Fruit fly (Drosophila melanogaster) whole organism, wandering third instar larva: Measurements from ENCODE around the gene CG42822.

Experiments used
- Abd-B ChIP-seq: fragments of >200 bp; optimal IDR thresholded peaks from 2 replicates; lab custom pipeline; 2017; ENCODE audit warnings: missing biosample characterization, missing genetic modification characterization
- CG32264 ChIP-seq: fragments of 200-800 bp; sonication (Bioruptor generic); optimal IDR thresholded peaks from 2 replicates; lab custom pipeline; 2016; ENCODE audit warnings: missing biosample characterization, missing genetic modification characterization
- CrebA ChIP-seq: fragments of 200-800 bp; sonication (Bioruptor generic); optimal IDR thresholded peaks from 2 replicates; lab custom pipeline; 2016; ENCODE audit warnings: missing biosample characterization, mild to moderate bottlenecking, missing genetic modification characterization, borderline replicate concordance
- Dif ChIP-seq: fragments of 200-275, 200-300 bp; sonication (Bioruptor generic); optimal IDR thresholded peaks from 2 replicates; lab custom pipeline; 2018; ENCODE audit warnings: missing biosample characterization, missing genetic modification characterization; ENCODE audit not compliant: partially characterized antibody
- GATAd ChIP-seq: sonication (Bioruptor generic); optimal IDR thresholded peaks from 2 replicates; lab custom pipeline; 2016; ENCODE audit warnings: missing biosample characterization, missing genetic modification characterization
- HLH106 ChIP-seq: fragments of 200-800 bp; optimal IDR thresholded peaks from 3 replicates; lab custom pipeline; 2019; ENCODE audit warnings: missing biosample characterization, mild to moderate bottlenecking, missing genetic modification characterization, moderate library complexity
- Hnf4 ChIP-seq: fragments of 200-800 bp; sonication (Bioruptor generic); optimal IDR thresholded peaks from 2 replicates; lab custom pipeline; 2016; ENCODE audit warnings: missing biosample characterization, mild to moderate bottlenecking, missing genetic modification characterization
- Hr78 ChIP-seq: fragments of >200 bp; optimal IDR thresholded peaks from 2 replicates; lab custom pipeline; 2017; ENCODE audit warnings: missing biosample characterization, missing genetic modification characterization
- Jra ChIP-seq: sonication (Bioruptor generic); optimal IDR thresholded peaks from 2 replicates; lab custom pipeline; 2016; ENCODE audit warnings: missing biosample characterization, missing genetic modification characterization
- N ChIP-seq: fragments of >200 bp; optimal IDR thresholded peaks from 2 replicates; lab custom pipeline; 2018; ENCODE audit warnings: missing biosample characterization, missing external identifiers, missing genetic modification characterization
- OdsH ChIP-seq: fragments of 200-800 bp; sonication (Bioruptor generic); optimal IDR thresholded peaks from 2 replicates; lab custom pipeline; 2016; ENCODE audit warnings: missing biosample characterization, mild to moderate bottlenecking, missing genetic modification characterization
- Rel ChIP-seq, 2 experiments: fragments of 200-800 bp; sonication (Bioruptor generic) in 1 of 2; optimal IDR thresholded peaks; 2 replicates in 1 of 2; 3 replicates in 1 of 2; lab custom pipeline; 2016 to 2019; ENCODE audit warnings: mild to moderate bottlenecking in 2 of 2, missing biosample characterization in 2 of 2, missing genetic modification characterization in 2 of 2, moderate library complexity in 1 of 2
- Sp1 ChIP-seq: fragments of 200-800 bp; sonication (Bioruptor generic); optimal IDR thresholded peaks from 3 replicates; lab custom pipeline; 2019; ENCODE audit warnings: missing biosample characterization, mild to moderate bottlenecking, missing genetic modification characterization, moderate library complexity
- Vsx2 ChIP-seq: fragments of 200-300, 225-300 bp; sonication (Bioruptor generic); optimal IDR thresholded peaks from 2 replicates; lab custom pipeline; 2018; ENCODE audit warnings: missing biosample characterization, missing genetic modification characterization; ENCODE audit not compliant: partially characterized antibody
- br ChIP-seq: fragments of 200-800 bp; sonication (Bioruptor generic); optimal IDR thresholded peaks from 2 replicates; lab custom pipeline; 2016; ENCODE audit warnings: missing biosample characterization, missing genetic modification characterization
- brk ChIP-seq: fragments of 200-800 bp; sonication (Bioruptor generic); optimal IDR thresholded peaks from 2 replicates; lab custom pipeline; 2016; ENCODE audit warnings: missing biosample characterization, mild to moderate bottlenecking, missing genetic modification characterization
- dl ChIP-seq, 2 experiments: fragments of 175-275, 200-275 bp in 1 of 2; fragments of 200-275 bp in 1 of 2; sonication (Bioruptor generic); optimal IDR thresholded peaks; lab custom pipeline; 2018; ENCODE audit warnings: mild to moderate bottlenecking in 2 of 2, missing biosample characterization in 2 of 2, missing genetic modification characterization in 2 of 2, moderate library complexity in 2 of 2; ENCODE audit not compliant: partially characterized antibody in 2 of 2, insufficient read depth in 1 of 2
- dmrt93B ChIP-seq: fragments of 200-800 bp; sonication (Bioruptor generic); optimal IDR thresholded peaks from 2 replicates; lab custom pipeline; 2018; ENCODE audit warnings: missing biosample characterization, mild to moderate bottlenecking, missing genetic modification characterization
- foxo ChIP-seq, 2 experiments: fragments of 200-800 bp; sonication (Bioruptor generic); optimal IDR thresholded peaks; 2 replicates in 1 of 2; 3 replicates in 1 of 2; lab custom pipeline; 2016 to 2017; ENCODE audit warnings: missing biosample characterization in 2 of 2, missing genetic modification characterization in 2 of 2
- fru ChIP-seq: fragments of 200-800 bp; sonication (Bioruptor generic); optimal IDR thresholded peaks from 3 replicates; lab custom pipeline; 2016; ENCODE audit warnings: missing biosample characterization, mild to moderate bottlenecking, missing genetic modification characterization
- jim ChIP-seq: fragments of 175-275, 200-325 bp; sonication (Bioruptor generic); optimal IDR thresholded peaks from 2 replicates; lab custom pipeline; 2016; ENCODE audit warnings: missing biosample characterization, mild to moderate bottlenecking, missing genetic modification characterization
- lola ChIP-seq: fragments of >200 bp; optimal IDR thresholded peaks from 2 replicates; lab custom pipeline; 2017; ENCODE audit warnings: missing biosample characterization, missing genetic modification characterization
- pan ChIP-seq: fragments of >200 bp; optimal IDR thresholded peaks from 2 replicates; lab custom pipeline; 2017
- rgr ChIP-seq: fragments of 200-800 bp; sonication (Bioruptor generic); optimal IDR thresholded peaks from 3 replicates; lab custom pipeline; 2016; ENCODE audit warnings: missing biosample characterization, mild to moderate bottlenecking, missing genetic modification characterization
- sage ChIP-seq: fragments of 200-800 bp; sonication (Bioruptor generic); optimal IDR thresholded peaks from 2 replicates; lab custom pipeline; 2016; ENCODE audit warnings: missing biosample characterization, mild to moderate bottlenecking, missing genetic modification characterization
- sv ChIP-seq: fragments of 200-800 bp; sonication (Bioruptor generic); optimal IDR thresholded peaks from 3 replicates; lab custom pipeline; 2016; ENCODE audit warnings: missing biosample characterization, missing genetic modification characterization
- usp ChIP-seq: fragments of >200 bp; optimal IDR thresholded peaks from 2 replicates; lab custom pipeline; 2017; ENCODE audit warnings: missing biosample characterization, missing genetic modification characterization

CG42822 gene

DNA sequence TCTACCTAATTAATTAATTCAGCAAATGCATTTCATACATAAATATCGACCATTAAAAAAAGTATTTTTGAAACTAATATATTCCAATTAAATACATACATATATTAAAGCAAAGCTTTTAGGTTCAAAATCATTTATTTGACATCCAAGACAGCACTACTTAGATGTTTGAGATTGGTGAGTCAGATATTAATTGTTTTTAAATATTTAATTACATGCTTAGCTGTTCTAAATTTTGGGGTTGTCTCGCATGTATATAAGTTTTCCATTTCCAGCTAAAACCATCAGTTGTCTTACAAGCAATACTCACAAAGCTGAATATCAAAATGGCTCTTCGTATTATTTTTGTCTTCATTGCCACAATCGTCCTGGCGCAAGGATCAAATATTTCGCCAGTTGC is 4.8 kb downstream of the CG42822 start, which contains the start of gene CG42834:
CG42834 (plus strand) TSS at position 301 of the 400 bp plus-strand sequence.
- no peak for TF ChIP-seq CrebA (GFP tag; lab: Kevin White, UChicago)
- no peak for TF ChIP-seq dl (GFP tag; optimal IDR thresholded peaks at IDR 0.05; lab: Kevin White, UChicago; ENCODE audit: insufficient read depth in 1 of 2, partially characterized antibody in 2 of 2)
- no peak for TF ChIP-seq brk
- no peak for TF ChIP-seq N (GFP tag; lab: Kevin White, UChicago)
- no peak for TF ChIP-seq fru (GFP tag; lab: Kevin White, UChicago)
- no peak for TF ChIP-seq Vsx2 (GFP tag; lab: Kevin White, UChicago)
- TF ChIP-seq rgr (GFP tag; lab: Kevin White, UChicago): no peak
- no peak for TF ChIP-seq sage (GFP tag; lab: Kevin White, UChicago)
- TF ChIP-seq Sp1 (GFP tag; lab: Kevin White, UChicago): no peak
- TF ChIP-seq Dif (GFP tag; lab: Kevin White, UChicago): no peak
- TF ChIP-seq dmrt93B: no peak
- no peak for TF ChIP-seq Jra
- TF ChIP-seq Abd-B (GFP tag; lab: Kevin White, UChicago): no peak
- TF ChIP-seq HLH106 (tag; lab: Kevin White, UChicago): no peak
- no peak for TF ChIP-seq Hnf4 (GFP tag; lab: Kevin White, UChicago)
- no peak for TF ChIP-seq usp
- no peak for TF ChIP-seq sv (GFP tag; lab: Kevin White, UChicago)
- TF ChIP-seq CG32264 (GFP tag; lab: Kevin White, UChicago): no peak
- no peak for TF ChIP-seq jim (GFP tag; lab: Kevin White, UChicago)
- TF ChIP-seq Rel (GFP tag; optimal IDR thresholded peaks at IDR 0.05; lab: Kevin White, UChicago): no peak
- TF ChIP-seq Rel (tag; optimal IDR thresholded peaks at IDR 0.05; lab: Kevin White, UChicago): no peak

DNA sequence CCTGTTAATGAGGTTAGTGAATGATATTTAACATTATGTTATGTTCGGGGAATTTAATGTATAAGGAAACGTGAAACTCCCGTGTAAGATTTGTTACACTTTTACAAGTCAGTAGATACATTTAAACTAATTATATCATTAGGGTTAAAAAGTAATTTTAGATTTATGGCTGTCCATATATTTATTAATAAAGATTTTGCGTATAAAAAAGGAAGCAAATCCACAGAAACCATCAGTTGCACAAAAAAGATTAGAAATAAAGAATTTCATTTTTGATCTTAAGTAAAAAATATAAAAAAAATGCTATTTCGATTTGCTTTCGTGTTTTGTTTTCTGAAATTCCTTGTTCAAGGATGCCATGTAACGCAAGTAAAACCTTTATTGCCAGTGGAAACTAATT is 6.6 kb downstream of the CG42822 start, which contains the start of gene CG42835:
CG42835 (plus strand) TSS at position 301 of the 400 bp plus-strand sequence.
- TF ChIP-seq Hr78 (GFP tag; lab: Kevin White, UChicago) (no peak), jim (GFP tag; lab: Kevin White, UChicago) (no peak), lola (GFP tag; lab: Kevin White, UChicago) (no peak), pan (no peak), dl (GFP tag; optimal IDR thresholded peaks at IDR 0.05; lab: Kevin White, UChicago; ENCODE audit: insufficient read depth in 1 of 2, partially characterized antibody in 2 of 2) (no peak), fru (GFP tag; lab: Kevin White, UChicago) (no peak), GATAd (GFP tag; lab: Kevin White, UChicago) (no peak)

DNA sequence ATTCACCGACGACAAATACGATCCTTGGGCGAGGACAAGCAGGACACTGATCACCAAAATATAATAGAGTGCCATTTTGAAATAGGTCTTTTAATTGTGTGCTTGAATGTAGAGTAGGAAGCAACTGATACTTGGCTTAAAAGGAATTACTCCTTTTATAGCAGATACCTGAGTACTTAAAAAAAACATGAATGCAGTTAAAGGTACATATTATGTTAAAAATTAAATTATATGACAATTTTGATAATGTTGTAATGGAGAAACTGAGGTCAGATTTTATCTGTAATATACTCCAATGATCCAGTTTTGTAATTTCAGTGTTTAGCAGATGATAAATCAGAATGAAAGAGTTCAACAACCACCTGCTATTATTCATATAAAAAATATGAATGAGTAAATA is 8.4 kb downstream of the CG42822 start, which contains the start of gene CG14332:
CG14332 (minus strand) TSS at position 101 of the 400 bp plus-strand sequence.
- TF ChIP-seq Abd-B (GFP tag; lab: Kevin White, UChicago) (no peak), Rel (GFP tag; optimal IDR thresholded peaks at IDR 0.05; lab: Kevin White, UChicago) (no peak), Rel (tag; optimal IDR thresholded peaks at IDR 0.05; lab: Kevin White, UChicago) (no peak), CG32264 (GFP tag; lab: Kevin White, UChicago) (no peak), usp (no peak), lola (GFP tag; lab: Kevin White, UChicago) (no peak)
- TF ChIP-seq, all 38 proteins: peak for 0

DNA sequence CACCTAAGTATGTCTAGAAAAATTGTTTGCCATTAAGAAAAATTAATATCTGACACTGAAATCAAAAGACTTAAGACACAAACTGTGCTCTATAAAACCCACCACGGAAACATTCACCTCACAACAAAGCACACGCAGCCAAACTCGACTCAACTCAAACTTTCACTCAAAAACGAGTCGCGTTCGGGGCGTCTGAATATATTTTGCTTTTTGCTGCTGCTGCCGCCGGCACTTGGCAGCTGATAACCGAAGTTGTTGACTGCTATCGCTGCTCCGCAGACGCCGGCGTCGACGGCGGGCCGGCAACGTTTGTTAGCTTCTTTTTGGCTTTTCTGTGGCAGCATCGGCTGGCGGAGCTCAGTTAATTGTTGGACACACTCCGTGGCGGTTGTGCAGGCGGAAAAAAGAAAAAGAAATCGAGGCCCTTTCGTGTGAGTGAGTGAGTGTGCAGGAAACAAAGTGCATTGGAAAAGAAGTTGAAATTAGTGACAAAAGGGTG is 11.8 kb downstream of the CG42822 start, which contains the start of gene cysu:
cysu (plus strand) TSS at position 352 of the 499 bp plus-strand sequence.
- TF ChIP-seq fru (GFP tag; lab: Kevin White, UChicago) (no peak), sage (GFP tag; lab: Kevin White, UChicago) (no peak)

DNA sequence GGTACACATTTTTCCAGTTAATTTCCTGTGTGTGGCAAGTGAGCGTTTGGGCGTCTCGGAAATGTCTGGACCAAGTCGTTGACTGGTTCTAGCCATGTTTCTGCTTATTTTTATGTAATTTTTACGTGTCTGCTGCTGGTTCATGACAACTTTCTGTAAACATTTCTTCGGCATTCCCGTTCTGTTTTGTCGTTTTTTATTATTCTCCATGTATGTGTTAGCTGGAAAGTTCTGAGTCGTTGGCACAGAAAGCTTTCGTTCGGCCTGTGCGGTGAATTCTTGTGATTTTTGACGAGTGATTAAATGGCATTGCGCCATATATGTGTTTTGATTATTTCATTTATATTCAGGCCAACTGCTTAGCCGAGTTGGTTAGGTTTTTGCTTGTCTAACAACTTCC is 12.6 kb downstream of the CG42822 start:
- TF ChIP-seq Rel (GFP tag; optimal IDR thresholded peaks at IDR 0.05; lab: Kevin White, UChicago): no peak
- TF ChIP-seq Rel (tag; optimal IDR thresholded peaks at IDR 0.05; lab: Kevin White, UChicago): no peak
- TF ChIP-seq dmrt93B: no peak
- TF ChIP-seq fru (GFP tag; lab: Kevin White, UChicago): no peak
- TF ChIP-seq HLH106 (tag; lab: Kevin White, UChicago): no peak
- no peak for TF ChIP-seq sv (GFP tag; lab: Kevin White, UChicago)
- no peak for TF ChIP-seq dl (GFP tag; optimal IDR thresholded peaks at IDR 0.05; lab: Kevin White, UChicago; ENCODE audit: insufficient read depth in 1 of 2, partially characterized antibody in 2 of 2)
- no peak for TF ChIP-seq OdsH
- TF ChIP-seq Hr78 (GFP tag; lab: Kevin White, UChicago): no peak
- no peak for TF ChIP-seq br (GFP tag; lab: Kevin White, UChicago)
- TF ChIP-seq foxo (GFP tag; optimal IDR thresholded peaks at IDR 0.05; lab: Kevin White, UChicago): no peak
- TF ChIP-seq Jra: no peak
- TF ChIP-seq Dif (GFP tag; lab: Kevin White, UChicago): no peak
- no peak for TF ChIP-seq CG32264 (GFP tag; lab: Kevin White, UChicago)
- TF ChIP-seq usp: no peak
